Fruit fly (Drosophila melanogaster): ENCODE results near the gene CG13875.

CG13875 gene

dm6 chr3L:199050-199745 is 19.5 kb downstream of the CG13875 start (continued):
- TF ChIP-seq dysf (GFP tag; IDR thresholded peaks at IDR 0.05) = no peak
- no peak for TF ChIP-seq sna (GFP tag; IDR thresholded peaks at IDR 0.05; ENCODE audit: partially characterized antibody)
- TF ChIP-seq CG7839 (tag; optimal IDR thresholded peaks at IDR 0.05) = no peak
- TF ChIP-seq HLH54F (GFP tag; optimal IDR thresholded peaks at IDR 0.05) = no peak
- TF ChIP-seq maf-S (GFP tag; optimal IDR thresholded peaks at IDR 0.05) = no peak
- peak; percentile 32 for TF ChIP-seq pum (GFP tag; optimal IDR thresholded peaks at IDR 0.05)
- no peak for TF ChIP-seq lola (GFP tag; optimal IDR thresholded peaks at IDR 0.05)
- TF ChIP-seq Gug (GFP tag; IDR thresholded peaks at IDR 0.05) = peak; percentile 28; the same call in 1 of the 4 replicates
- TF ChIP-seq HmgZ (tag; optimal IDR thresholded peaks at IDR 0.05) = peak; percentile 83
- TF ChIP-seq dmrt99B (tag; optimal IDR thresholded peaks at IDR 0.05) = no peak
- no peak for TF ChIP-seq hth (optimal IDR thresholded peaks at IDR 0.05)
- peak; percentile 45 for TF ChIP-seq Antp (GFP tag; optimal IDR thresholded peaks at IDR 0.05)
- no peak; the same call in 2 of the 3 replicates for TF ChIP-seq CG14860 (GFP tag; IDR thresholded peaks at IDR 0.05; ENCODE audit: partially characterized antibody)
- peak; percentile 67; the same call in 2 of the 3 replicates for TF ChIP-seq ken (GFP tag; IDR thresholded peaks at IDR 0.05)
- TF ChIP-seq CG17186 (GFP tag; optimal IDR thresholded peaks at IDR 0.05) = peak; percentile 7
- TF ChIP-seq CG12299 (tag; optimal IDR thresholded peaks at IDR 0.05) = peak; percentile 13
- TF ChIP-seq CG31441 (GFP tag; IDR thresholded peaks at IDR 0.05) = no peak
- TF ChIP-seq CG7271 (tag; optimal IDR thresholded peaks at IDR 0.05) = no peak
- peak; percentile 41; the same call in 1 of the 3 replicates for TF ChIP-seq zen2 (GFP tag; IDR thresholded peaks at IDR 0.05; ENCODE audit: partially characterized antibody)
- TF ChIP-seq Elba2 (GFP tag; optimal IDR thresholded peaks at IDR 0.05) = no peak
- TF ChIP-seq Asciz (GFP tag; optimal IDR thresholded peaks at IDR 0.05) = no peak
- TF ChIP-seq rib (GFP tag; IDR thresholded peaks at IDR 0.05) = peak; percentile 33; the same call in 1 of the 2 replicates
- no peak for TF ChIP-seq CG12071 (GFP tag; optimal IDR thresholded peaks at IDR 0.05)
- peak; percentile 51 for TF ChIP-seq wor (GFP tag; IDR thresholded peaks at IDR 0.05)
- no peak for TF ChIP-seq disco-r (GFP tag; optimal IDR thresholded peaks at IDR 0.05)
- peak; percentile 23 for TF ChIP-seq Atf3 (GFP tag; optimal IDR thresholded peaks at IDR 0.05)
- TF ChIP-seq gcm2 (GFP tag; optimal IDR thresholded peaks at IDR 0.05) = no peak
- TF ChIP-seq CG2678 (tag; optimal IDR thresholded peaks at IDR 0.05) = no peak
- TF ChIP-seq CG15696 (tag; optimal IDR thresholded peaks at IDR 0.05) = no peak
- TF ChIP-seq CG6854 (GFP tag; optimal IDR thresholded peaks at IDR 0.05) = no peak
- peak; percentile 36 for TF ChIP-seq Hmr (GFP tag; optimal IDR thresholded peaks at IDR 0.05)
- no peak for TF ChIP-seq BEAF-32 (GFP tag; optimal IDR thresholded peaks at IDR 0.05)
- TF ChIP-seq CG17612 (GFP tag; IDR thresholded peaks at IDR 0.05) = no peak
- TF ChIP-seq ac (GFP tag; optimal IDR thresholded peaks at IDR 0.05) = peak; percentile 7
- no peak for TF ChIP-seq unpg (GFP tag; optimal IDR thresholded peaks at IDR 0.05)
- no peak for TF ChIP-seq bowl (GFP tag; IDR thresholded peaks at IDR 0.05)
- TF ChIP-seq nau (GFP tag; optimal IDR thresholded peaks at IDR 0.05) = no peak
- TF ChIP-seq odd (GFP tag; optimal IDR thresholded peaks at IDR 0.05) = no peak
- TF ChIP-seq sisA (GFP tag; IDR thresholded peaks at IDR 0.05) = 0 out of 2 replicates have a peak, but pooled peaks have one; percentile 14
- TF ChIP-seq Usf (GFP tag; optimal IDR thresholded peaks at IDR 0.05) = no peak
- peak; percentile 47; the same call in 1 of the 3 replicates for TF ChIP-seq Aef1 (GFP tag; IDR thresholded peaks at IDR 0.05)
- TF ChIP-seq CG34376 (GFP tag; optimal IDR thresholded peaks at IDR 0.05) = no peak
- TF ChIP-seq CG15514 (GFP tag; optimal IDR thresholded peaks at IDR 0.05) = peak; percentile 25
- no peak for TF ChIP-seq Atf6 (GFP tag; IDR thresholded peaks at IDR 0.05)
- peak; percentile 93 for TF ChIP-seq HmgD (GFP tag; optimal IDR thresholded peaks at IDR 0.05)
- TF ChIP-seq zfh2 (GFP tag; optimal IDR thresholded peaks at IDR 0.05) = peak; percentile 25
- no peak for TF ChIP-seq ara (GFP tag; IDR thresholded peaks at IDR 0.05)
- TF ChIP-seq CG17568 (GFP tag; optimal IDR thresholded peaks at IDR 0.05) = no peak
- TF ChIP-seq BtbVII (GFP tag; optimal IDR thresholded peaks at IDR 0.05) = no peak

Data from whole organism, embryonic.